Fruit fly (Drosophila melanogaster) whole organism, embryonic: Measurements from ENCODE around the gene CG10068.
A peak's percentile ranks its signal among the peaks of the same experiment; 100 is the strongest.

Experiments used
- Ada2b ChIP-seq: fragments of 200-800 bp; sonication (Bioruptor generic); IDR thresholded peaks from 2 replicates; pipeline ENCODE4 v1.3.6; 2022; ENCODE audit warnings: missing biosample characterization, missing genetic modification characterization
- B-H2 ChIP-seq: fragments of 200-800 bp; sonication (Bioruptor generic); optimal IDR thresholded peaks from 2 replicates; lab custom pipeline; 2018; ENCODE audit warnings: missing biosample characterization, mild to moderate bottlenecking, missing genetic modification characterization
- CG10147 ChIP-seq: fragments of 200-800 bp; sonication (Bioruptor generic); optimal IDR thresholded peaks from 2 replicates; lab custom pipeline; 2019; ENCODE audit warnings: missing biosample characterization, mild to moderate bottlenecking, missing genetic modification characterization, moderate library complexity
- CG10431 ChIP-seq: fragments of 200-800 bp; sonication (Bioruptor generic); optimal IDR thresholded peaks from 3 replicates; lab custom pipeline; 2018; ENCODE audit warnings: missing biosample characterization, mild to moderate bottlenecking, missing genetic modification characterization
- CG12219 ChIP-seq: fragments of 200-800 bp; sonication (Bioruptor generic); optimal IDR thresholded peaks from 3 replicates; lab custom pipeline; 2018; ENCODE audit warnings: missing biosample characterization, mild to moderate bottlenecking, missing genetic modification characterization
- CG12744 ChIP-seq: fragments of 200-800 bp; sonication (Bioruptor generic); optimal IDR thresholded peaks from 2 replicates; lab custom pipeline; 2016; ENCODE audit warnings: missing biosample characterization, missing genetic modification characterization
- CG15479 ChIP-seq: fragments of 200-800 bp; sonication (Bioruptor generic); optimal IDR thresholded peaks from 3 replicates; lab custom pipeline; 2019; ENCODE audit warnings: missing biosample characterization, mild to moderate bottlenecking, missing genetic modification characterization, moderate library complexity
- CG15601 ChIP-seq: fragments of 200-800 bp; sonication (Bioruptor generic); optimal IDR thresholded peaks from 3 replicates; lab custom pipeline; 2019; ENCODE audit warnings: missing biosample characterization, mild to moderate bottlenecking, missing genetic modification characterization, moderate library complexity
- CG17385 ChIP-seq: fragments of 200-800 bp; sonication (Bioruptor generic); optimal IDR thresholded peaks from 3 replicates; lab custom pipeline; 2018; ENCODE audit warnings: missing biosample characterization, mild to moderate bottlenecking, missing genetic modification characterization
- CG17568 ChIP-seq: fragments of 200-800 bp; sonication (Bioruptor generic); optimal IDR thresholded peaks from 2 replicates; lab custom pipeline; 2018; ENCODE audit warnings: missing biosample characterization, mild to moderate bottlenecking, missing genetic modification characterization, moderate library complexity
- CG18011 ChIP-seq: fragments of 200-800 bp; sonication (Bioruptor generic); optimal IDR thresholded peaks from 2 replicates; lab custom pipeline; 2017; ENCODE audit warnings: missing biosample characterization, missing genetic modification characterization, mild to moderate bottlenecking, moderate library complexity, missing genotype
- CG43689 ChIP-seq: fragments of 200-800 bp; sonication (Bioruptor generic); IDR thresholded peaks from 2 replicates; pipeline ENCODE4 v1.3.6; 2022; ENCODE audit warnings: missing biosample characterization, missing genetic modification characterization
- CG4820 ChIP-seq: fragments of 200-800 bp; sonication (Bioruptor generic); optimal IDR thresholded peaks from 3 replicates; lab custom pipeline; 2016; ENCODE audit warnings: missing biosample characterization, missing genetic modification characterization
- CG6765 ChIP-seq: fragments of 200-800 bp; sonication (Bioruptor generic); optimal IDR thresholded peaks from 3 replicates; lab custom pipeline; 2017; ENCODE audit warnings: missing biosample characterization, mild to moderate bottlenecking, missing genetic modification characterization
- CG7928 ChIP-seq: fragments of 200-800 bp; sonication (Bioruptor generic); optimal IDR thresholded peaks from 2 replicates; lab custom pipeline; 2017; ENCODE audit warnings: missing biosample characterization, mild to moderate bottlenecking, missing genetic modification characterization
- CG8089 ChIP-seq: fragments of 200-800 bp; sonication (Bioruptor generic); optimal IDR thresholded peaks from 3 replicates; lab custom pipeline; 2016; ENCODE audit warnings: missing biosample characterization, missing genetic modification characterization
- CG9437 ChIP-seq: fragments of 200-800 bp; sonication (Bioruptor generic); optimal IDR thresholded peaks from 2 replicates; lab custom pipeline; 2018; ENCODE audit warnings: missing biosample characterization, mild to moderate bottlenecking, missing genetic modification characterization
- CG9727 ChIP-seq: fragments of 200-800 bp; sonication (Bioruptor generic); optimal IDR thresholded peaks from 3 replicates; lab custom pipeline; 2017; ENCODE audit warnings: missing biosample characterization, mild to moderate bottlenecking, missing genetic modification characterization
- CG9932 ChIP-seq: fragments of 200-800 bp; sonication (Bioruptor generic); IDR thresholded peaks from 2 replicates; pipeline ENCODE4 v1.3.6; 2022; ENCODE audit warnings: missing biosample characterization, missing genetic modification characterization
- D19B ChIP-seq: fragments of 200-800 bp; sonication (Bioruptor generic); optimal IDR thresholded peaks from 2 replicates; lab custom pipeline; 2017; ENCODE audit warnings: missing biosample characterization, mild to moderate bottlenecking, missing genetic modification characterization
- Doc3 ChIP-seq: fragments of 200-800 bp; sonication (Bioruptor generic); IDR thresholded peaks from 3 replicates; pipeline ENCODE4 v1.3.6; 2022; ENCODE audit warnings: missing biosample characterization, missing genetic modification characterization; ENCODE audit not compliant: partially characterized antibody
- Ets65A ChIP-seq: fragments of 200-800 bp; sonication (Bioruptor generic); peaks from one replicate; lab custom pipeline; 2016; ENCODE audit warnings: missing biosample characterization, missing genetic modification characterization
- Ets97D ChIP-seq: fragments of 200-800 bp; sonication (Bioruptor generic); optimal IDR thresholded peaks from 3 replicates; lab custom pipeline; 2016; ENCODE audit warnings: missing biosample characterization, missing genetic modification characterization
- HHEX ChIP-seq: fragments of 200-800 bp; sonication (Bioruptor generic); optimal IDR thresholded peaks from 3 replicates; lab custom pipeline; 2017; ENCODE audit warnings: missing biosample characterization, mild to moderate bottlenecking, missing genetic modification characterization, missing genetic modification reagents
- Hmx ChIP-seq: fragments of 200-800 bp; sonication (Bioruptor generic); optimal IDR thresholded peaks from 2 replicates; lab custom pipeline; 2016; ENCODE audit warnings: missing biosample characterization, missing genetic modification characterization
- Hr39 ChIP-seq: fragments of >200 bp; optimal IDR thresholded peaks from 2 replicates; lab custom pipeline; 2017
- Hsf ChIP-seq: fragments of 200-800 bp; sonication (Bioruptor generic); optimal IDR thresholded peaks from 3 replicates; lab custom pipeline; 2016; ENCODE audit warnings: missing biosample characterization, missing genetic modification characterization
- Jarid2 ChIP-seq: fragments of 200-800 bp; sonication (Bioruptor generic); optimal IDR thresholded peaks from 3 replicates; lab custom pipeline; 2017; ENCODE audit warnings: mild to moderate bottlenecking, missing biosample characterization, missing genetic modification reagents, missing genetic modification characterization
- Lim3 ChIP-seq: fragments of 200-800 bp; sonication (Bioruptor generic); IDR thresholded peaks from 2 replicates; pipeline ENCODE4 v1.3.6; 2022; ENCODE audit warnings: missing biosample characterization, missing genetic modification characterization
- MESR4 ChIP-seq: fragments of 200-800 bp; sonication (Bioruptor generic); optimal IDR thresholded peaks from 2 replicates; lab custom pipeline; 2018; ENCODE audit warnings: missing biosample characterization, mild to moderate bottlenecking, missing genetic modification characterization, moderate library complexity
- NFAT ChIP-seq: fragments of 200-800 bp; sonication (Bioruptor generic); IDR thresholded peaks from 2 replicates; pipeline ENCODE4 v1.3.6; 2022; ENCODE audit warnings: missing biosample characterization, missing genetic modification characterization
- NK7.1 ChIP-seq: fragments of 200-800 bp; sonication (Bioruptor generic); optimal IDR thresholded peaks from 3 replicates; lab custom pipeline; 2016; ENCODE audit warnings: missing biosample characterization, missing genetic modification characterization
- Nf-YC ChIP-seq: fragments of 200-800 bp; optimal IDR thresholded peaks from 3 replicates; lab custom pipeline; 2019; ENCODE audit warnings: missing biosample characterization, mild to moderate bottlenecking, missing genetic modification characterization, moderate library complexity
- ase ChIP-seq: fragments of 200-800 bp; sonication (Bioruptor generic); IDR thresholded peaks from 3 replicates; pipeline ENCODE4 v1.3.6; 2022; ENCODE audit warnings: missing biosample characterization, missing genetic modification characterization
- chn ChIP-seq: fragments of 200-800 bp; sonication (Bioruptor generic); optimal IDR thresholded peaks from 2 replicates; lab custom pipeline; 2016; ENCODE audit warnings: missing biosample characterization, missing genetic modification characterization
- en ChIP-seq: fragments of 200-800 bp; sonication (Bioruptor generic); optimal IDR thresholded peaks from 2 replicates; lab custom pipeline; 2016; ENCODE audit warnings: missing biosample characterization, missing genetic modification characterization
- fd64A ChIP-seq: fragments of 200-800 bp; sonication (Bioruptor generic); optimal IDR thresholded peaks from 3 replicates; lab custom pipeline; 2018; ENCODE audit warnings: missing biosample characterization, mild to moderate bottlenecking, missing genetic modification characterization
- nerfin-2 ChIP-seq: fragments of 200-800 bp; sonication (Bioruptor generic); IDR thresholded peaks from 2 replicates; pipeline ENCODE4 v1.3.6; 2022; ENCODE audit warnings: missing biosample characterization, missing genetic modification characterization; ENCODE audit not compliant: partially characterized antibody
- p53 ChIP-seq: fragments of 200-800 bp; sonication (Bioruptor generic); optimal IDR thresholded peaks from 2 replicates; lab custom pipeline; 2016; ENCODE audit warnings: missing biosample characterization, missing genetic modification characterization
- pb ChIP-seq: fragments of 200-800 bp; sonication (Bioruptor generic); optimal IDR thresholded peaks from 3 replicates; lab custom pipeline; 2016; ENCODE audit warnings: missing biosample characterization, missing genetic modification characterization
- pita ChIP-seq: fragments of 200-800 bp; sonication (Bioruptor generic); optimal IDR thresholded peaks from 2 replicates; lab custom pipeline; 2017; ENCODE audit warnings: missing biosample characterization, mild to moderate bottlenecking, missing genetic modification characterization
- pnt ChIP-seq: fragments of 200-800 bp; sonication (Bioruptor generic); optimal IDR thresholded peaks from 3 replicates; lab custom pipeline; 2016; ENCODE audit warnings: missing biosample characterization, missing genetic modification characterization
- pros ChIP-seq: fragments of 200-800 bp; sonication (Bioruptor generic); optimal IDR thresholded peaks from 3 replicates; lab custom pipeline; 2019; ENCODE audit warnings: missing biosample characterization, mild to moderate bottlenecking, missing genetic modification characterization, moderate library complexity
- scrt ChIP-seq: fragments of 200-800 bp; sonication (Bioruptor generic); optimal IDR thresholded peaks from 2 replicates; lab custom pipeline; 2018; ENCODE audit warnings: missing biosample characterization, mild to moderate bottlenecking, missing genetic modification characterization, moderate library complexity
- sens-2 ChIP-seq: fragments of 200-800 bp; sonication (Bioruptor generic); IDR thresholded peaks from 2 replicates; pipeline ENCODE4 v1.3.6; 2022; ENCODE audit warnings: missing biosample characterization, missing genetic modification characterization
- slp2 ChIP-seq: fragments of 200-800 bp; sonication (Bioruptor generic); optimal IDR thresholded peaks from 2 replicates; lab custom pipeline; 2016; ENCODE audit warnings: missing biosample characterization, missing genetic modification characterization
- toy ChIP-seq: fragments of 200-800 bp; sonication (Bioruptor generic); IDR thresholded peaks from 2 replicates; pipeline ENCODE4 v1.3.6; 2022; ENCODE audit warnings: missing biosample characterization, missing genetic modification characterization
- ttk ChIP-seq: fragments of 200-800 bp; sonication (Bioruptor generic); IDR thresholded peaks from 2 replicates; pipeline ENCODE4 v2.1.2; 2022; ENCODE audit warnings: missing biosample characterization, missing genetic modification characterization
- vvl ChIP-seq: fragments of 200-800 bp; sonication (Bioruptor generic); IDR thresholded peaks from 2 replicates; pipeline ENCODE4 v1.3.6; 2022; ENCODE audit warnings: missing biosample characterization, missing genetic modification characterization
- wdn ChIP-seq: fragments of 200-800 bp; sonication (Bioruptor generic); IDR thresholded peaks from 2 replicates; pipeline ENCODE4 v1.3.6; 2022; ENCODE audit warnings: missing biosample characterization, missing genetic modification characterization

Gene CG10068

DNA sequence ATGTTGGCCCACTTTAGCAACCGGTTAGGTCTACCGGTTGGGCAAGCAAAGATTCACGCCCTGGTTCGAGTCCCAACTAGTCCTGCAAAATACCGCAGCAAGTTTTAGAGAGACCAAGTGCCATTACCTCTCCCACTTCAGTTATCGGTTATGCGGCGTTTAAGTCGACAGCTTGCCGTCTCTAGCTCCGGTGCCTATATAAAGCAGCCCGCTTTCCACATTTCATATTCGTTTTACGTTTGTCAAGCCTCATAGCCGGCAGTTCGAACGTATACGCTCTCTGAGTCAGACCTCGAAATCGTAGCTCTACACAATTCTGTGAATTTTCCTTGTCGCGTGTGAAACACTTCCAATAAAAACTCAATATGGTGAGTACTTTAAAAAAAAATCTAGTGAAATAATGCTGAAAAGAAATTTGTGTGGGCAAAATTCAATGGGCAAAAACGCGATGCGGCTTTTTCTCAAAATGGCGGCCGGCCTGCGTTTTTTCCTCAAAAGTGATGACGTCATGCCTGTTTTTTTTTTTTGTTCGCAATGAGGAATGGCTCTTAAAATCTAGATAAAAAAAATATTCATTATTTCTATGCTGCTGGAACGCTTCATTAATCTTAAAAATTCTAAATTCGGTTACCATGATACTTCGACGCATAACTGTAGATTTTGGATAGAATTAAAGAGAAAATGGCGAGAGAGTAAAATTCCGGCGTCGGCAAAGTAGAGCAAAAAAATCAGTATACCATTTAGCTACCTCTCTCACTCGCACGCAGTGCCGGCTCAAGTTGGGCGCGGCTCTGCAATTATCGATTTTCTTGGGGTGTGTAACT, 41.2 kb downstream of the CG10068 start, which contains the start of gene alphaTub84B (continued):
- TF ChIP-seq Hmx (no peak), Hr39 (no peak), CG9437 (no peak), scrt (peak; percentile 76), Doc3 (GFP tag; lab: Robert Waterston, UW) (no peak), D19B (GFP tag; lab: Kevin White, UChicago) (no peak), CG18011 (GFP tag; lab: Kevin White, UChicago) (no peak), nerfin-2 (peak; percentile 62; the same call in 1 of the 2 replicates), NK7.1 (peak; percentile 55), CG4820 (GFP tag; lab: Kevin White, UChicago) (no peak), CG17568 (GFP tag; lab: Kevin White, UChicago) (peak; percentile 48), sens-2 (GFP tag; lab: Robert Waterston, UW) (0 out of 2 replicates have a peak, but pooled peaks have one; percentile 31), Hsf (GFP tag; lab: Kevin White, UChicago) (peak; percentile 1), CG7928 (GFP tag; lab: Kevin White, UChicago) (no peak), pita (GFP tag; lab: Kevin White, UChicago) (peak; percentile 93), CG12219 (GFP tag; lab: Kevin White, UChicago) (peak; percentile 42), en (GFP tag; lab: Kevin White, UChicago) (peak; percentile 29), vvl (GFP tag; lab: Robert Waterston, UW) (peak; percentile 88), Ets97D (GFP tag; lab: Kevin White, UChicago) (peak; percentile 62), pros (peak; percentile 33), wdn (peak; percentile 65; the same call in 1 of the 2 replicates), Ada2b (GFP tag; lab: Robert Waterston, UW) (no peak), chn (GFP tag; lab: Kevin White, UChicago) (peak; percentile 48), Ets65A (peak; percentile 95), CG6765 (GFP tag; lab: Kevin White, UChicago) (peak; percentile 74), CG9932 (GFP tag; lab: Robert Waterston, UW) (peak; percentile 58), toy (GFP tag; lab: Robert Waterston, UW) (no peak), ttk (peak; percentile 13; the same call in 1 of the 2 replicates), NFAT (GFP tag; lab: Robert Waterston, UW) (peak; percentile 84), MESR4 (peak; percentile 95), Jarid2 (GFP tag; lab: Kevin White, UChicago) (peak; percentile 89), HHEX (GFP tag; lab: Kevin White, UChicago) (peak; percentile 74), CG10431 (GFP tag; lab: Kevin White, UChicago) (peak; percentile 75), CG9727 (GFP tag; lab: Kevin White, UChicago) (peak; percentile 58), CG15479 (GFP tag; lab: Kevin White, UChicago) (no peak), CG10147 (peak; percentile 61), Lim3 (no peak), fd64A (GFP tag; lab: Kevin White, UChicago) (peak; percentile 63), CG8089 (GFP tag; lab: Kevin White, UChicago) (peak; percentile 72), CG17385 (GFP tag; lab: Kevin White, UChicago) (peak; percentile 77), B-H2 (GFP tag; lab: Kevin White, UChicago) (peak; percentile 45), CG43689 (GFP tag; lab: Robert Waterston, UW) (no peak), Nf-YC (tag; lab: Kevin White, UChicago) (peak; percentile 43), CG12744 (GFP tag; lab: Kevin White, UChicago) (peak; percentile 56), CG15601 (tag; lab: Kevin White, UChicago) (peak; percentile 55), p53 (GFP tag; lab: Kevin White, UChicago) (peak; percentile 76), ase (GFP tag; lab: Robert Waterston, UW) (peak; percentile 46; the same call in 1 of the 3 replicates), pnt (GFP tag; lab: Kevin White, UChicago) (peak; percentile 46), pb (GFP tag; lab: Kevin White, UChicago) (peak; percentile 79), slp2 (GFP tag; lab: Kevin White, UChicago) (peak; percentile 30)
